Worm (Caenorhabditis elegans) whole organism, L1 larva: Measurements from ENCODE around the gene xbp-1.
A peak's percentile ranks its signal among the peaks of the same experiment; 100 is the strongest.

Source experiments
- C16A3.4 ChIP-seq: fragments of 150-350 bp; optimal IDR thresholded peaks from 2 replicates; lab custom pipeline; 2014; ENCODE audit warnings: missing biosample characterization, missing genetic modification characterization
- C34B4.2 ChIP-seq: sonication (generic microtip); optimal IDR thresholded peaks from 2 replicates; lab custom pipeline; 2017; ENCODE audit warnings: mild to moderate bottlenecking, missing genetic modification characterization, missing compliant biosample characterization
- F16B12.6 ChIP-seq: fragments of 150-350 bp; optimal IDR thresholded peaks from 2 replicates; lab custom pipeline; 2014; ENCODE audit warnings: missing biosample characterization, missing genetic modification characterization
- alr-1 ChIP-seq: fragments of 200-800 bp; sonication (Bioruptor generic); optimal IDR thresholded peaks from 2 replicates; lab custom pipeline; 2018; ENCODE audit warnings: borderline replicate concordance, mild to moderate bottlenecking, missing genetic modification characterization, missing compliant biosample characterization
- aly-2 ChIP-seq: fragments of 150-350 bp; optimal IDR thresholded peaks from 2 replicates; lab custom pipeline; 2014; ENCODE audit warnings: missing biosample characterization, missing genetic modification characterization
- ceh-63 ChIP-seq: fragments of 200-800 bp; sonication (Bioruptor generic); optimal IDR thresholded peaks from 2 replicates; lab custom pipeline; 2018; ENCODE audit warnings: mild to moderate bottlenecking, missing genetic modification characterization, missing compliant biosample characterization
- ceh-8 ChIP-seq: fragments of 200-800 bp; sonication (Bioruptor generic); optimal IDR thresholded peaks from 2 replicates; lab custom pipeline; 2018; ENCODE audit warnings: mild to moderate bottlenecking, missing genetic modification characterization, moderate library complexity, missing compliant biosample characterization
- ceh-88 ChIP-seq: fragments of 200-800 bp; sonication (Bioruptor generic); IDR thresholded peaks from 2 replicates; pipeline ENCODE4 v1.3.6; 2022; ENCODE audit warnings: missing genetic modification characterization, missing compliant biosample characterization
- ces-1 ChIP-seq: fragments of 150-350 bp; optimal IDR thresholded peaks from 2 replicates; lab custom pipeline; 2014; ENCODE audit warnings: missing biosample characterization, missing genetic modification reagents, missing genetic modification characterization
- dsc-1 ChIP-seq: sonication (generic microtip); optimal IDR thresholded peaks from 2 replicates; lab custom pipeline; 2016; ENCODE audit warnings: mild to moderate bottlenecking, missing genetic modification characterization, missing compliant biosample characterization
- efl-1 ChIP-seq, 4 experiments: fragments of 150-350 bp; optimal IDR thresholded peaks in 3 of 4; peaks in 1 of 4; 1 replicate in 1 of 4; 2 replicates in 3 of 4; lab custom pipeline; 2014; ENCODE audit warnings: missing biosample characterization in 2 of 4, missing genetic modification characterization in 2 of 4, missing genetic modification reagents in 2 of 4
- efl-3 ChIP-seq: fragments of 200-800 bp; sonication (Bioruptor generic); optimal IDR thresholded peaks from 2 replicates; lab custom pipeline; 2018; ENCODE audit warnings: mild to moderate bottlenecking, missing genetic modification characterization, missing compliant biosample characterization
- egl-27 ChIP-seq, 2 experiments: fragments of 150-350 bp in 1 of 2; sonication (generic microtip); optimal IDR thresholded peaks; 3 replicates each; lab custom pipeline; 2017 to 2018; ENCODE audit warnings: missing biosample characterization in 2 of 2, missing genetic modification characterization in 2 of 2, missing genetic modification reagents in 2 of 2
- ets-5 ChIP-seq: fragments of 200-800 bp; sonication (Bioruptor generic); IDR thresholded peaks from 2 replicates; pipeline ENCODE4 v1.3.6; 2022; ENCODE audit warnings: missing genetic modification characterization, missing compliant biosample characterization
- fkh-8 ChIP-seq: sonication (generic microtip); optimal IDR thresholded peaks from 2 replicates; lab custom pipeline; 2016; ENCODE audit warnings: mild to moderate bottlenecking, missing genetic modification characterization, missing compliant biosample characterization
- fos-1 ChIP-seq: fragments of 150-350 bp; optimal IDR thresholded peaks from 2 replicates; lab custom pipeline; 2014; ENCODE audit warnings: missing biosample characterization, missing genetic modification characterization
- grh-1 ChIP-seq: fragments of 200-800 bp; sonication (Bioruptor generic); IDR thresholded peaks from 2 replicates; pipeline ENCODE4 v1.3.6; 2022; ENCODE audit warnings: missing genetic modification reagents, missing genetic modification characterization, missing compliant biosample characterization
- hlh-17 ChIP-seq: fragments of 200-800 bp; sonication (Bioruptor generic); optimal IDR thresholded peaks from 2 replicates; lab custom pipeline; 2018; ENCODE audit warnings: missing genetic modification characterization, mild to moderate bottlenecking, missing compliant biosample characterization, moderate library complexity, borderline replicate concordance
- hlh-4 ChIP-seq: sonication (generic microtip); optimal IDR thresholded peaks from 2 replicates; lab custom pipeline; 2016; ENCODE audit warnings: mild to moderate bottlenecking, missing genetic modification characterization, missing compliant biosample characterization
- irx-1 ChIP-seq: sonication (generic microtip); optimal IDR thresholded peaks from 2 replicates; lab custom pipeline; 2016; ENCODE audit warnings: missing genetic modification characterization, missing compliant biosample characterization
- isw-1 ChIP-seq: fragments of 200-800 bp; sonication (Bioruptor generic); IDR thresholded peaks from 2 replicates; pipeline ENCODE4 v1.3.6; 2022; ENCODE audit warnings: missing genetic modification characterization, missing compliant biosample characterization
- jun-1 ChIP-seq: fragments of 150-350 bp; optimal IDR thresholded peaks from 2 replicates; lab custom pipeline; 2014; ENCODE audit warnings: missing biosample characterization, missing genetic modification reagents, missing genetic modification characterization
- lin-14 ChIP-seq: fragments of 200-800 bp; sonication (Bioruptor generic); optimal IDR thresholded peaks from 2 replicates; lab custom pipeline; 2018; ENCODE audit warnings: mild to moderate bottlenecking, missing genetic modification characterization, moderate library complexity, missing compliant biosample characterization
- lin-15B ChIP-seq: fragments of 150-350 bp; sonication (generic microtip); optimal IDR thresholded peaks from 3 replicates; lab custom pipeline; 2014; ENCODE audit warnings: missing biosample characterization, missing genetic modification characterization
- lin-39 ChIP-seq: fragments of 150-350 bp; optimal IDR thresholded peaks from 2 replicates; lab custom pipeline; 2014; ENCODE audit warnings: missing biosample characterization, missing genetic modification reagents, missing genetic modification characterization
- lsy-2 ChIP-seq, 2 experiments: fragments of 150-350 bp; optimal IDR thresholded peaks; 2 replicates each; lab custom pipeline; 2014; ENCODE audit warnings: missing biosample characterization in 2 of 2, missing genetic modification characterization in 2 of 2
- mab-9 ChIP-seq: fragments of 200-800 bp; sonication (Bioruptor generic); IDR thresholded peaks from 2 replicates; pipeline ENCODE4 v1.3.6; 2022; ENCODE audit warnings: missing genetic modification reagents, missing genetic modification characterization, missing compliant biosample characterization
- mdl-1 ChIP-seq, 2 experiments: fragments of 150-350 bp; optimal IDR thresholded peaks; 2 replicates each; lab custom pipeline; 2014 to 2017; ENCODE audit warnings: missing biosample characterization in 2 of 2, missing genetic modification characterization in 2 of 2, inconsistent platforms in 1 of 2
- mep-1 ChIP-seq: fragments of 150-350 bp; optimal IDR thresholded peaks from 2 replicates; lab custom pipeline; 2014; ENCODE audit warnings: missing biosample characterization, missing genetic modification characterization
- nhr-12 ChIP-seq: sonication (generic microtip); optimal IDR thresholded peaks from 2 replicates; lab custom pipeline; 2017; ENCODE audit warnings: missing biosample characterization, missing genetic modification characterization
- nhr-19 ChIP-seq: fragments of 200-800 bp; sonication (Bioruptor generic); conservative IDR thresholded peaks from 2 replicates; pipeline ENCODE4 v1.3.6; 2022; ENCODE audit warnings: missing genetic modification characterization, missing compliant biosample characterization
- nhr-20 ChIP-seq: sonication (generic microtip); optimal IDR thresholded peaks from 2 replicates; lab custom pipeline; 2016; ENCODE audit warnings: mild to moderate bottlenecking, missing genetic modification characterization, missing compliant biosample characterization
- nhr-237 ChIP-seq: fragments of 150-350 bp; optimal IDR thresholded peaks from 2 replicates; lab custom pipeline; 2014; ENCODE audit warnings: missing biosample characterization, missing genetic modification characterization
- nhr-28 ChIP-seq: fragments of 150-350 bp; optimal IDR thresholded peaks from 2 replicates; lab custom pipeline; 2014; ENCODE audit warnings: missing biosample characterization, missing genetic modification characterization
- nhr-47 ChIP-seq: sonication (generic microtip); optimal IDR thresholded peaks from 2 replicates; lab custom pipeline; 2016; ENCODE audit warnings: mild to moderate bottlenecking, missing genetic modification characterization, moderate library complexity, missing compliant biosample characterization
- nhr-71 ChIP-seq: sonication (generic microtip); optimal IDR thresholded peaks from 2 replicates; lab custom pipeline; 2016; ENCODE audit warnings: mild to moderate bottlenecking, missing genetic modification characterization, moderate library complexity, missing compliant biosample characterization
- nhr-76 ChIP-seq: sonication (generic microtip); optimal IDR thresholded peaks from 2 replicates; lab custom pipeline; 2017; ENCODE audit warnings: missing biosample characterization, missing genetic modification characterization
- nhr-90 ChIP-seq: sonication (generic microtip); optimal IDR thresholded peaks from 2 replicates; lab custom pipeline; 2016; ENCODE audit warnings: mild to moderate bottlenecking, missing genetic modification characterization, missing compliant biosample characterization; ENCODE audit not compliant: poor library complexity
- pax-3 ChIP-seq: fragments of 200-800 bp; sonication (Bioruptor generic); optimal IDR thresholded peaks from 2 replicates; lab custom pipeline; 2018; ENCODE audit warnings: mild to moderate bottlenecking, missing genetic modification characterization, moderate library complexity, missing compliant biosample characterization
- pqm-1 ChIP-seq: sonication (generic microtip); optimal IDR thresholded peaks from 3 replicates; lab custom pipeline; 2017; ENCODE audit warnings: missing biosample characterization, missing genetic modification characterization
- rnt-1 ChIP-seq: sonication (generic microtip); optimal IDR thresholded peaks from 2 replicates; lab custom pipeline; 2016; ENCODE audit warnings: mild to moderate bottlenecking, missing genetic modification characterization, moderate library complexity, missing compliant biosample characterization
- skn-1 ChIP-seq: fragments of 150-350 bp; optimal IDR thresholded peaks from 2 replicates; lab custom pipeline; 2014; ENCODE audit warnings: missing biosample characterization, missing genetic modification characterization
- snpc-4 ChIP-seq: fragments of 150-350 bp; optimal IDR thresholded peaks from 2 replicates; lab custom pipeline; 2014; ENCODE audit warnings: missing biosample characterization, missing genetic modification characterization
- snu-23 ChIP-seq: sonication (generic microtip); optimal IDR thresholded peaks from 2 replicates; lab custom pipeline; 2016; ENCODE audit warnings: missing genetic modification characterization, missing compliant biosample characterization
- sup-37 ChIP-seq: fragments of 200-800 bp; sonication (Bioruptor generic); optimal IDR thresholded peaks from 2 replicates; lab custom pipeline; 2018; ENCODE audit warnings: mild to moderate bottlenecking, missing genetic modification characterization, missing compliant biosample characterization
- swsn-7 ChIP-seq: sonication (generic microtip); optimal IDR thresholded peaks from 2 replicates; lab custom pipeline; 2016; ENCODE audit warnings: missing genetic modification characterization, missing compliant biosample characterization
- tlp-1 ChIP-seq: fragments of 150-350 bp; optimal IDR thresholded peaks from 2 replicates; lab custom pipeline; 2014; ENCODE audit warnings: missing biosample characterization, missing genetic modification characterization
- unc-86 ChIP-seq: sonication (generic microtip); optimal IDR thresholded peaks from 2 replicates; lab custom pipeline; 2016; ENCODE audit warnings: missing genetic modification characterization, missing compliant biosample characterization
- unc-98 ChIP-seq: fragments of 200-800 bp; sonication (Bioruptor generic); IDR thresholded peaks from 2 replicates; pipeline ENCODE4 v1.3.6; 2022; ENCODE audit warnings: missing genetic modification characterization, missing compliant biosample characterization
- xbp-1 ChIP-seq: sonication (generic microtip); optimal IDR thresholded peaks from 2 replicates; lab custom pipeline; 2016; ENCODE audit warnings: missing genetic modification characterization, missing compliant biosample characterization
- ztf-11 ChIP-seq, 2 experiments: sonication (generic microtip); optimal IDR thresholded peaks; 2 replicates each; lab custom pipeline; 2016 to 2017; ENCODE audit warnings: missing genetic modification characterization in 2 of 2, missing biosample characterization in 1 of 2, missing compliant biosample characterization in 1 of 2
- ztf-4 ChIP-seq: fragments of 150-350 bp; optimal IDR thresholded peaks from 2 replicates; lab custom pipeline; 2014; ENCODE audit warnings: missing biosample characterization, missing genetic modification characterization

The xbp-1 gene

DNA sequence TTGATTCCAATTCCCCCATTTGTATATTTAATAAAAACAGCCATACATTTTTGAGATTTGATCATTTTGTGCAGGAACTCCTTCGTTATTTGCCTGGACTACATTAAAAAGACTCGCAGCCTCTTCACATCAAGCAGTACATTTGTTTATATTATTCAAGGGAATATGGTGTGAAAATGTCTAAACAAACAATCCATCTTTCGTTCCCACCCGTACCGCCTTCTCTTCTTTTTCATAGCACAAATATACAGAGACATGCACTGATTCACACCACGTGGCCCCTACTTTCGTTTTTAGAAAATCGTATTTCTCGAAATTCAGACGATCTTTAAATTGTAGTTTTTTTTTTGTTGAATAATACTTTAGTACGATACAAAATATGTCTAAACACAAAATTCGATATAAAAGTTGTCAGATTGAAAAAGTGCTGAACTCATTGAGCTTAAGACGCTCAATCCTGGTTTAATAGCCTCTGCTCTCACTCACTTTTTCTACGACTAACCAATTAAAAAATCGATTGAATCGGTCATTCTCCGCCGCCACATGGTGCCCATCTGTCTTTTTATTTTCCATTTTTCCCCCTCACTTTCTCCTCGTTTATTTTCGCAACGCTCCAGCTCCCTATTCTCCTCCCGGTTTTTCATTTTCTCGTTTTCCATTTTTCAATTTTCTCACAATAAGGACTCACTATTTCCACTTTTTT, 1.8 kb downstream of the xbp-1 start:
- peak; percentile 35 for TF ChIP-seq fos-1 (tag; lab: Kevin White, UChicago)
- TF ChIP-seq dsc-1 = peak; percentile 64
- TF ChIP-seq ceh-88 (GFP tag; lab: Robert Waterston, UW) = no peak
- TF ChIP-seq nhr-12 (tag; lab: Kevin White, UChicago) = no peak
- TF ChIP-seq jun-1 (tag; lab: Kevin White, UChicago) = no peak
- no peak for TF ChIP-seq lin-39 (tag; lab: Kevin White, UChicago)
- TF ChIP-seq snu-23 = peak; percentile 49
- TF ChIP-seq nhr-76 (tag; lab: Kevin White, UChicago) = no peak
- TF ChIP-seq nhr-20 (tag; lab: Kevin White, UChicago) = peak; percentile 37
- TF ChIP-seq nhr-19 (GFP tag; lab: Robert Waterston, UW) = peak; percentile 60
- no peak for TF ChIP-seq mab-9 (GFP tag; lab: Robert Waterston, UW)
- peak; percentile 35 for TF ChIP-seq irx-1 (tag; lab: Kevin White, UChicago)
- peak; percentile 45 for TF ChIP-seq pax-3 (tag; lab: Kevin White, UChicago)
- no peak; the same call in 1 of the 2 replicates for TF ChIP-seq grh-1 (GFP tag; lab: Robert Waterston, UW)
- no peak for TF ChIP-seq snpc-4
- TF ChIP-seq ceh-8 (GFP tag; lab: Kevin White, UChicago) = peak; percentile 44
- no peak for TF ChIP-seq nhr-28 (tag; lab: Kevin White, UChicago)
- no peak for TF ChIP-seq ets-5 (GFP tag; lab: Robert Waterston, UW)
- no peak for TF ChIP-seq alr-1 (tag; lab: Kevin White, UChicago)
- TF ChIP-seq nhr-237 (tag; lab: Kevin White, UChicago) = no peak
- no peak for TF ChIP-seq egl-27 (tag; optimal IDR thresholded peaks at IDR 0.05; lab: Kevin White, UChicago)
- TF ChIP-seq nhr-71 = peak; percentile 83
- no peak for TF ChIP-seq C34B4.2
- TF ChIP-seq efl-3 (GFP tag; lab: Kevin White, UChicago) = no peak
- peak; percentile 41 for TF ChIP-seq sup-37
- no peak for TF ChIP-seq xbp-1 (tag; lab: Kevin White, UChicago)
- no peak for TF ChIP-seq fkh-8 (tag; lab: Kevin White, UChicago)
- no peak for TF ChIP-seq ceh-63 (GFP tag; lab: Kevin White, UChicago)
- no peak for TF ChIP-seq lin-15B (tag; lab: Kevin White, UChicago)
- TF ChIP-seq nhr-47 (tag; lab: Kevin White, UChicago) = peak; percentile 59
- no peak for TF ChIP-seq pqm-1 (tag; lab: Kevin White, UChicago)
- peak; percentile 44 to 50 for TF ChIP-seq efl-1 (optimal IDR thresholded peaks at IDR 0.05; lab: Kevin White, UChicago)
- TF ChIP-seq efl-1 (GFP tag; optimal IDR thresholded peaks at IDR 0.05 in 1 of 2; lab: Kevin White, UChicago) = peak in 1 of 2 experiments; percentile 8
- TF ChIP-seq mep-1 (tag; lab: Kevin White, UChicago) = no peak
- no peak for TF ChIP-seq unc-86
- peak; percentile 2 to 51 for TF ChIP-seq lsy-2 (tag; optimal IDR thresholded peaks at IDR 0.05; lab: Kevin White, UChicago)
- peak; percentile 63 for TF ChIP-seq nhr-90 (tag; lab: Kevin White, UChicago)
- no peak for TF ChIP-seq mdl-1 (tag; optimal IDR thresholded peaks at IDR 0.05; lab: Kevin White, UChicago)
- TF ChIP-seq lin-14 (GFP tag; lab: Kevin White, UChicago) = peak; percentile 22
- TF ChIP-seq ztf-11 (tag; optimal IDR thresholded peaks at IDR 0.05; lab: Kevin White, UChicago) = no peak
- no peak for TF ChIP-seq hlh-4 (tag; lab: Kevin White, UChicago)
- no peak for TF ChIP-seq tlp-1 (tag; lab: Kevin White, UChicago)
- no peak for TF ChIP-seq isw-1
- no peak for TF ChIP-seq F16B12.6
- TF ChIP-seq hlh-17 (GFP tag; lab: Kevin White, UChicago) = peak; percentile 5
- peak; percentile 94 for TF ChIP-seq aly-2
- TF ChIP-seq ces-1 = no peak
- TF ChIP-seq unc-98 (GFP tag; lab: Robert Waterston, UW) = no peak
- peak; percentile 21 for TF ChIP-seq swsn-7 (tag; lab: Kevin White, UChicago)
- peak; percentile 72 for TF ChIP-seq ztf-4 (tag; lab: Kevin White, UChicago)
- TF ChIP-seq skn-1 = no peak
- peak; percentile 43 for TF ChIP-seq C16A3.4 (tag; lab: Kevin White, UChicago)
- TF ChIP-seq rnt-1 (tag; lab: Kevin White, UChicago) = peak; percentile 53
